Worm (Caenorhabditis elegans) whole organism, mixed stage, embryonic: ENCODE measurements around the gene cyc-2.2.

ENCODE experiments used
- blmp-1 ChIP-seq: fragments of 150-350 bp; optimal IDR thresholded peaks from 2 replicates; lab custom pipeline; 2014; ENCODE audit warnings: missing biosample characterization, missing genetic modification characterization
- ceh-43 ChIP-seq: fragments of 200-800 bp; sonication (Bioruptor generic); optimal IDR thresholded peaks from 2 replicates; lab custom pipeline; 2018; ENCODE audit warnings: mild to moderate bottlenecking, missing genetic modification characterization, moderate library complexity, missing compliant biosample characterization
- mep-1 ChIP-seq: fragments of 150-350 bp; optimal IDR thresholded peaks from 2 replicates; lab custom pipeline; 2017; ENCODE audit warnings: missing biosample characterization, missing genetic modification reagents, missing genetic modification characterization, inconsistent platforms
- nhr-237 ChIP-seq: fragments of 150-350 bp; optimal IDR thresholded peaks from 2 replicates; lab custom pipeline; 2014; ENCODE audit warnings: missing biosample characterization, missing genetic modification characterization

ce11 chrV:12609526-12609925 is 2.5 kb downstream of the cyc-2.2 start, which contains the start of gene ZC116.1:
- TF ChIP-seq blmp-1 (tag; lab: Kevin White, UChicago) (no peak), ceh-43 (GFP tag; lab: Kevin White, UChicago) (no peak), mep-1 (no peak), nhr-237 (no peak)
